Worm (Caenorhabditis elegans) whole organism, midembryonic: Measurements from ENCODE around the gene fbxa-72.

Experiments used
- T22C8.4 ChIP-seq: fragments of 200-800 bp; sonication (Bioruptor generic); IDR thresholded peaks from 2 replicates; pipeline ENCODE4 v1.3.6; 2022; ENCODE audit warnings: missing genetic modification characterization, missing compliant biosample characterization
- cog-1 ChIP-seq: sonication (generic microtip); optimal IDR thresholded peaks from 2 replicates; lab custom pipeline; 2016; ENCODE audit warnings: missing genetic modification characterization, missing compliant biosample characterization
- flt-1 ChIP-seq: fragments of 200-800 bp; sonication (Bioruptor generic); IDR thresholded peaks from 2 replicates; pipeline ENCODE4 v1.3.6; 2022; ENCODE audit warnings: missing genetic modification characterization, missing compliant biosample characterization
- klf-2 ChIP-seq: fragments of 200-800 bp; sonication (Bioruptor generic); conservative IDR thresholded peaks from 2 replicates; pipeline ENCODE4 v1.3.6; 2022; ENCODE audit warnings: missing genetic modification reagents, missing genetic modification characterization, missing compliant biosample characterization
- med-1 ChIP-seq: sonication (generic microtip); optimal IDR thresholded peaks from 2 replicates; lab custom pipeline; 2017; ENCODE audit warnings: missing genetic modification characterization, mild to moderate bottlenecking, missing compliant biosample characterization, antibody characterized with exemption, missing genetic modification reagents; ENCODE audit not compliant: insufficient read depth
- ref-1 ChIP-seq: fragments of 200-800 bp; sonication (Bioruptor generic); conservative IDR thresholded peaks from 2 replicates; pipeline ENCODE4 v1.3.6; 2022; ENCODE audit warnings: missing genetic modification reagents, missing genetic modification characterization, missing compliant biosample characterization
- tab-1 ChIP-seq: fragments of 200-800 bp; sonication (Bioruptor generic); IDR thresholded peaks from 2 replicates; pipeline ENCODE4 v1.3.6; 2022; ENCODE audit warnings: missing genetic modification characterization, missing compliant biosample characterization
- ztf-23 ChIP-seq: fragments of 200-800 bp; sonication (Bioruptor generic); IDR thresholded peaks from 2 replicates; pipeline ENCODE4 v1.3.6; 2022; ENCODE audit warnings: missing genetic modification reagents, missing genetic modification characterization, missing compliant biosample characterization
- ztf-29 ChIP-seq: fragments of 200-800 bp; sonication (Bioruptor generic); IDR thresholded peaks from 2 replicates; pipeline ENCODE4 v1.3.6; 2022; ENCODE audit warnings: missing genetic modification reagents, missing genetic modification characterization, missing compliant biosample characterization

The fbxa-72 gene

ce11 chrV:676550-677084 is at the start of gene fbxa-72, which contains the start of gene srx-21:
Gene fbxa-72 (minus strand): TSS chrV:676753.
Gene srx-21 (plus strand): TSS chrV:677034.
- no peak for TF ChIP-seq flt-1 (GFP tag; lab: Robert Waterston, UW)
- no peak for TF ChIP-seq med-1 (GFP tag; lab: Kevin White, UChicago)
- TF ChIP-seq ref-1 (GFP tag; lab: Robert Waterston, UW) = no peak
- no peak for TF ChIP-seq T22C8.4
- TF ChIP-seq cog-1 = no peak
- TF ChIP-seq tab-1 (GFP tag; lab: Robert Waterston, UW) = no peak
- TF ChIP-seq ztf-29 (GFP tag; lab: Robert Waterston, UW) = no peak
- TF ChIP-seq klf-2 (GFP tag; lab: Robert Waterston, UW) = no peak
- no peak for TF ChIP-seq ztf-23

ce11 chrV:725807-726572 is 49.4 kb upstream of the fbxa-72 start:
- no peak for TF ChIP-seq cog-1
- no peak for TF ChIP-seq ztf-29 (GFP tag; lab: Robert Waterston, UW)

- no peak for TF ChIP-seq ref-1 (GFP tag; lab: Robert Waterston, UW)
- 0 out of 2 replicates have a peak, but pooled peaks have one; percentile 45 for TF ChIP-seq flt-1 (GFP tag; lab: Robert Waterston, UW)
- TF ChIP-seq klf-2 (GFP tag; lab: Robert Waterston, UW) = no peak
- TF ChIP-seq med-1 (GFP tag; lab: Kevin White, UChicago) = no peak
Measured at ce11 chrV:724946-725806, 48.6 kb upstream of the fbxa-72 start.

ce11 chrV:724470-724890 is 47.9 kb upstream of the fbxa-72 start:
- no peak for TF ChIP-seq med-1 (GFP tag; lab: Kevin White, UChicago)
- no peak for TF ChIP-seq tab-1 (GFP tag; lab: Robert Waterston, UW)

ce11 chrV:723895-724352 is 47.4 kb upstream of the fbxa-72 start, which contains the start of gene fbxb-72:
Gene fbxb-72 (minus strand): TSS chrV:723952.
- TF ChIP-seq med-1 (GFP tag; lab: Kevin White, UChicago) = no peak
- no peak for TF ChIP-seq ref-1 (GFP tag; lab: Robert Waterston, UW)
- peak; percentile 51; the same call in 1 of the 2 replicates for TF ChIP-seq flt-1 (GFP tag; lab: Robert Waterston, UW)

ce11 chrV:722889-723288 is 46.3 kb upstream of the fbxa-72 start:
- TF ChIP-seq klf-2 (GFP tag; lab: Robert Waterston, UW) = no peak
- TF ChIP-seq tab-1 (GFP tag; lab: Robert Waterston, UW) = no peak
- no peak for TF ChIP-seq T22C8.4
- no peak for TF ChIP-seq ztf-29 (GFP tag; lab: Robert Waterston, UW)
- TF ChIP-seq flt-1 (GFP tag; lab: Robert Waterston, UW) = no peak
- no peak for TF ChIP-seq cog-1
- no peak for TF ChIP-seq ztf-23
- TF ChIP-seq ref-1 (GFP tag; lab: Robert Waterston, UW) = no peak
- TF ChIP-seq med-1 (GFP tag; lab: Kevin White, UChicago) = no peak

ce11 chrV:719731-720130 is 43.2 kb upstream of the fbxa-72 start, which contains the start of gene srbc-40:
Gene srbc-40 (minus strand): TSS chrV:719831.
- TF ChIP-seq T22C8.4 (no peak), med-1 (GFP tag; lab: Kevin White, UChicago) (no peak), tab-1 (GFP tag; lab: Robert Waterston, UW) (no peak), ztf-23 (no peak), ztf-29 (GFP tag; lab: Robert Waterston, UW) (no peak)

ce11 chrV:712882-713281 is 36.3 kb upstream of the fbxa-72 start, which contains the start of gene cyp-33C11:
Gene cyp-33C11 (minus strand): TSS chrV:712982.
- TF ChIP-seq cog-1 (no peak), klf-2 (GFP tag; lab: Robert Waterston, UW) (no peak), ztf-23 (no peak), ref-1 (GFP tag; lab: Robert Waterston, UW) (no peak), tab-1 (GFP tag; lab: Robert Waterston, UW) (no peak), ztf-29 (GFP tag; lab: Robert Waterston, UW) (no peak), med-1 (GFP tag; lab: Kevin White, UChicago) (no peak), T22C8.4 (no peak)

ce11 chrV:708808-709207 is 32.3 kb upstream of the fbxa-72 start, which contains the start of gene srbc-39:
Gene srbc-39 (plus strand): TSS chrV:709108.
- TF ChIP-seq flt-1 (GFP tag; lab: Robert Waterston, UW) = no peak
- no peak for TF ChIP-seq ref-1 (GFP tag; lab: Robert Waterston, UW)
- TF ChIP-seq ztf-29 (GFP tag; lab: Robert Waterston, UW) = no peak
- no peak for TF ChIP-seq cog-1
- TF ChIP-seq T22C8.4 = no peak
- no peak for TF ChIP-seq ztf-23
- no peak for TF ChIP-seq tab-1 (GFP tag; lab: Robert Waterston, UW)
- TF ChIP-seq med-1 (GFP tag; lab: Kevin White, UChicago) = no peak
- TF ChIP-seq klf-2 (GFP tag; lab: Robert Waterston, UW) = no peak
